Fruit fly (Drosophila melanogaster) whole organism, wandering third instar larva: ENCODE results near the gene CG10005.
"Not testable (repeated sequence)": the region's sequence is repeated elsewhere in the genome, so short reads cannot be mapped to it uniquely, and the experiment has no call there.

Experiments
- Dfd ChIP-seq: fragments of >200 bp; optimal IDR thresholded peaks from 2 replicates; lab custom pipeline; 2017; ENCODE audit warnings: missing biosample characterization, missing genetic modification characterization
- Dif ChIP-seq: fragments of 200-275, 200-300 bp; sonication (Bioruptor generic); optimal IDR thresholded peaks from 2 replicates; lab custom pipeline; 2018; ENCODE audit warnings: missing biosample characterization, missing genetic modification characterization; ENCODE audit not compliant: partially characterized antibody
- GATAd ChIP-seq: sonication (Bioruptor generic); optimal IDR thresholded peaks from 2 replicates; lab custom pipeline; 2016; ENCODE audit warnings: missing biosample characterization, missing genetic modification characterization
- HLH106 ChIP-seq: fragments of 200-800 bp; optimal IDR thresholded peaks from 3 replicates; lab custom pipeline; 2019; ENCODE audit warnings: missing biosample characterization, mild to moderate bottlenecking, missing genetic modification characterization, moderate library complexity
- Hnf4 ChIP-seq: fragments of 200-800 bp; sonication (Bioruptor generic); optimal IDR thresholded peaks from 2 replicates; lab custom pipeline; 2016; ENCODE audit warnings: missing biosample characterization, mild to moderate bottlenecking, missing genetic modification characterization
- Hr83 ChIP-seq: fragments of 200-300 bp; sonication (Bioruptor generic); optimal IDR thresholded peaks from 2 replicates; lab custom pipeline; 2016; ENCODE audit warnings: missing biosample characterization, mild to moderate bottlenecking, missing genetic modification characterization, moderate library complexity; ENCODE audit not compliant: poor library complexity, severe bottlenecking
- Myc ChIP-seq: fragments of >200 bp; optimal IDR thresholded peaks from 2 replicates; lab custom pipeline; 2017
- N ChIP-seq: fragments of >200 bp; optimal IDR thresholded peaks from 2 replicates; lab custom pipeline; 2018; ENCODE audit warnings: missing biosample characterization, missing external identifiers, missing genetic modification characterization
- OdsH ChIP-seq: fragments of 200-800 bp; sonication (Bioruptor generic); optimal IDR thresholded peaks from 2 replicates; lab custom pipeline; 2016; ENCODE audit warnings: missing biosample characterization, mild to moderate bottlenecking, missing genetic modification characterization
- Rel ChIP-seq, 2 experiments: fragments of 200-800 bp; sonication (Bioruptor generic) in 1 of 2; optimal IDR thresholded peaks; 2 replicates in 1 of 2; 3 replicates in 1 of 2; lab custom pipeline; 2016 to 2019; ENCODE audit warnings: mild to moderate bottlenecking in 2 of 2, missing biosample characterization in 2 of 2, missing genetic modification characterization in 2 of 2, moderate library complexity in 1 of 2
- Sp1 ChIP-seq: fragments of 200-800 bp; sonication (Bioruptor generic); optimal IDR thresholded peaks from 3 replicates; lab custom pipeline; 2019; ENCODE audit warnings: missing biosample characterization, mild to moderate bottlenecking, missing genetic modification characterization, moderate library complexity
- Vsx2 ChIP-seq: fragments of 200-300, 225-300 bp; sonication (Bioruptor generic); optimal IDR thresholded peaks from 2 replicates; lab custom pipeline; 2018; ENCODE audit warnings: missing biosample characterization, missing genetic modification characterization; ENCODE audit not compliant: partially characterized antibody
- br ChIP-seq: fragments of 200-800 bp; sonication (Bioruptor generic); optimal IDR thresholded peaks from 2 replicates; lab custom pipeline; 2016; ENCODE audit warnings: missing biosample characterization, missing genetic modification characterization
- dl ChIP-seq, 2 experiments: fragments of 175-275, 200-275 bp in 1 of 2; fragments of 200-275 bp in 1 of 2; sonication (Bioruptor generic); optimal IDR thresholded peaks; lab custom pipeline; 2018; ENCODE audit warnings: mild to moderate bottlenecking in 2 of 2, missing biosample characterization in 2 of 2, missing genetic modification characterization in 2 of 2, moderate library complexity in 2 of 2; ENCODE audit not compliant: partially characterized antibody in 2 of 2, insufficient read depth in 1 of 2
- dsf ChIP-seq: sonication (Bioruptor generic); optimal IDR thresholded peaks from 2 replicates; lab custom pipeline; 2016; ENCODE audit warnings: missing biosample characterization, missing genetic modification characterization, borderline replicate concordance
- ey ChIP-seq: fragments of 200-800 bp; sonication (Bioruptor generic); optimal IDR thresholded peaks from 2 replicates; lab custom pipeline; 2016; ENCODE audit warnings: missing biosample characterization, missing genetic modification characterization
- foxo ChIP-seq, 2 experiments: fragments of 200-800 bp; sonication (Bioruptor generic); optimal IDR thresholded peaks; 2 replicates in 1 of 2; 3 replicates in 1 of 2; lab custom pipeline; 2016 to 2017; ENCODE audit warnings: missing biosample characterization in 2 of 2, missing genetic modification characterization in 2 of 2
- fru ChIP-seq: fragments of 200-800 bp; sonication (Bioruptor generic); optimal IDR thresholded peaks from 3 replicates; lab custom pipeline; 2016; ENCODE audit warnings: missing biosample characterization, mild to moderate bottlenecking, missing genetic modification characterization
- h ChIP-seq: fragments of 200-800 bp; sonication (Bioruptor generic); optimal IDR thresholded peaks from 3 replicates; lab custom pipeline; 2016; ENCODE audit warnings: missing biosample characterization, mild to moderate bottlenecking, missing genetic modification characterization
- jim ChIP-seq: fragments of 175-275, 200-325 bp; sonication (Bioruptor generic); optimal IDR thresholded peaks from 2 replicates; lab custom pipeline; 2016; ENCODE audit warnings: missing biosample characterization, mild to moderate bottlenecking, missing genetic modification characterization
- lola ChIP-seq: fragments of >200 bp; optimal IDR thresholded peaks from 2 replicates; lab custom pipeline; 2017; ENCODE audit warnings: missing biosample characterization, missing genetic modification characterization
- pan ChIP-seq: fragments of >200 bp; optimal IDR thresholded peaks from 2 replicates; lab custom pipeline; 2017
- psq ChIP-seq: fragments of 200-800 bp; sonication (Bioruptor generic); optimal IDR thresholded peaks from 3 replicates; lab custom pipeline; 2017; ENCODE audit warnings: missing biosample characterization, mild to moderate bottlenecking, missing genetic modification characterization, moderate library complexity
- rgr ChIP-seq: fragments of 200-800 bp; sonication (Bioruptor generic); optimal IDR thresholded peaks from 3 replicates; lab custom pipeline; 2016; ENCODE audit warnings: missing biosample characterization, mild to moderate bottlenecking, missing genetic modification characterization
- sage ChIP-seq: fragments of 200-800 bp; sonication (Bioruptor generic); optimal IDR thresholded peaks from 2 replicates; lab custom pipeline; 2016; ENCODE audit warnings: missing biosample characterization, mild to moderate bottlenecking, missing genetic modification characterization
- sv ChIP-seq: fragments of 200-800 bp; sonication (Bioruptor generic); optimal IDR thresholded peaks from 3 replicates; lab custom pipeline; 2016; ENCODE audit warnings: missing biosample characterization, missing genetic modification characterization
- tai ChIP-seq: sonication (Bioruptor generic); optimal IDR thresholded peaks from 2 replicates; lab custom pipeline; 2016; ENCODE audit warnings: missing biosample characterization, missing genetic modification characterization
- woc ChIP-seq: sonication (Bioruptor generic); optimal IDR thresholded peaks from 2 replicates; lab custom pipeline; 2016; ENCODE audit warnings: missing biosample characterization, mild to moderate bottlenecking, missing genetic modification characterization

The CG10005 gene

DNA sequence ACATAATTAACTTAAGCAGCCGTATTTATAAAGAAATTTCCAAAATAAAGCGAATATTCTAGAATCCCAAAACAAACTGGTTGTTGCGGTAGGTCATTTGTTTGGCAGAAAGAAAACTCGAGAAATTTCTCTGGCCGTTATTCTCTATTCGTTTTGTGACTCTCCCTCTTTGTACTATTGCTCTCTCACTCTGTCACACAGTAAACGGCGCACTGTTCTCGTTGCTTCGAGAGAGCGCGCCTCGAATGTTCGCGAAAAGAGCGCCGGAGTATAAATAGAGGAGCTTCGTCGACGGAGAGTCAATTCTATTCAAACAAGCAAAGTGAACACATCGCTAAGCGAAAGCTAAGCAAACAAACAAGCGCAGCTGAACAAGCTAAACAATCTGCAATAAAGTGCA, 18.8 kb downstream of the CG10005 start, which contains the start of gene Hsp70Ab:
TSS of gene Hsp70Ab (plus strand) at position 301 of the 400 bp plus-strand sequence.
- TF ChIP-seq br, woc, Hr83 (GFP tag; lab: Kevin White, UChicago): not testable (repeated sequence)

DNA sequence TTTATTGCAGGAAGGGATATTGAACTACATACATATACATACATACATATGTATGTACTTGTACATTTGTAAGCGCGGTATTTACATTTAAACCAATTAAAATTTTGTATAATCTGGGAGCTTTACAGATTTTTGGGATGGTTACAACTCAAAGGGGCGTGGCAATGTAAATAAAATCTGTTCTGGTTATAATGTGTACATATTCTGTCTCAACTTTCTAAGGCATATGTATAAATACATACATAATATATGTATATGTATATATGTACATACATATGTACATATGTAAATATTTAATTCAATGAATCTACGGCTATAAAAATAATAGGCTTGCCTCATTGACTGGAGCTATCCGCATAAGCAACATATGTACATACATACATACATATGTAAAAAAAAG, 19.6 kb downstream of the CG10005 start:
- TF ChIP-seq foxo (GFP tag; optimal IDR thresholded peaks at IDR 0.05; lab: Kevin White, UChicago) (no peak), br (GFP tag; lab: Kevin White, UChicago) (no peak), dl (GFP tag; optimal IDR thresholded peaks at IDR 0.05; lab: Kevin White, UChicago; ENCODE audit: insufficient read depth in 1 of 2, partially characterized antibody in 2 of 2) (no peak), sage (no peak), Vsx2 (GFP tag; lab: Kevin White, UChicago) (no peak), Hnf4 (no peak), psq (GFP tag; lab: Kevin White, UChicago) (no peak), pan (no peak), Dfd (GFP tag; lab: Kevin White, UChicago) (no peak), dsf (GFP tag; lab: Kevin White, UChicago) (no peak), Myc (lab: Kevin White, UChicago) (no peak), Hr83 (GFP tag; lab: Kevin White, UChicago) (no peak), ey (GFP tag; lab: Kevin White, UChicago) (no peak), lola (no peak), fru (GFP tag; lab: Kevin White, UChicago) (no peak), Rel (GFP tag; optimal IDR thresholded peaks at IDR 0.05; lab: Kevin White, UChicago) (no peak), Rel (tag; optimal IDR thresholded peaks at IDR 0.05; lab: Kevin White, UChicago) (no peak)

DNA sequence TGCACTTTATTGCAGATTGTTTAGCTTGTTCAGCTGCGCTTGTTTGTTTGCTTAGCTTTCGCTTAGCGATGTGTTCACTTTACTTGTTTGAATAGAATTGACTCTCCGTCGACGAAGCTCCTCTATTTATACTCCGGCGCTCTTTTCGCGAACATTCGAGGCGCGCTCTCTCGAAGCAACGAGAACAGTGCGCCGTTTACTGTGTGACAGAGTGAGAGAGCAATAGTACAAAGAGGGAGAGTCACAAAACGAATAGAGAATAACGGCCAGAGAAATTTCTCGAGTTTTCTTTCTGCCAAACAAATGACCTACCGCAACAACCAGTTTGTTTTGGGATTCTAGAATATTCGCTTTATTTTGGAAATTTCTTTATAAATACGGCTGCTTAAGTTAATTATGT, 20.6 kb downstream of the CG10005 start, which contains the start of gene Hsp70Aa:
TSS of gene Hsp70Aa (minus strand) at position 101 of the 400 bp plus-strand sequence.
- TF ChIP-seq sage, GATAd, Hnf4: not testable (repeated sequence)

DNA sequence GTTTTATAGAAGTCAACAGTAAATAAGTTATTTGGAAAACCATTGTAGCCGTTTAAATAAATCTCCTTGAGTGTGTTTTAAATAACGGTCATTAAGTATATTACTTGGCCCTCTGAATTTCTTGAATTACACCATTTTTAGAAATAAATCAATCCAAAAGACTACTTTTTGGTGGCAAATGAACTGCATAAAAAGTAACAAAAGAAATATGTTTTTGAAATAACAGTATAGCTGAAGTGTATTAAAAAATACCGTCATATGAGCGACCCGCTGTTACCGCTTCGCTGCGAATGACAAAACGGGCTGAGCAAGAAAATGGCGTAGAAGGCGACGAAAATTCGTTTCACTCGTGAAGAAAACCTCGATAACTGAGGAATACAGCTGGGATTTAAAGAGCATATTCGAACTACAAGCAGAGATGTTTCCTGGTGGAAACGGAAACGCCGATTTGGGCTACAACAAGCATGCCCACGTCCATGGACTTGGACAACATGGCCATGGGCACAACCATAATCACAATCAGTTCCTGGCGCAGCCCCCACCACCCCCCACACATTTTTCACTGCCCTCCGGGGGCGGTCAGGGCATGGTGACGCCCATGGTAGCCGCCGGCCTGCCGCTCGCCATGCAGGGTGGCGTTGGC, 27.5 kb downstream of the CG10005 start, which contains the start of gene CG31211:
TSS of gene CG31211 (plus strand) at position 294 of the 643 bp plus-strand sequence.
- TF ChIP-seq rgr (peak; percentile 57), HLH106 (peak; percentile 13), foxo (GFP tag; optimal IDR thresholded peaks at IDR 0.05; lab: Kevin White, UChicago) (peak in 1 of 2 experiments; percentile 32), ey (GFP tag; lab: Kevin White, UChicago) (peak; percentile 3), OdsH (GFP tag; lab: Kevin White, UChicago) (no peak), GATAd (no peak), Hr83 (GFP tag; lab: Kevin White, UChicago) (peak; percentile 50)

DNA sequence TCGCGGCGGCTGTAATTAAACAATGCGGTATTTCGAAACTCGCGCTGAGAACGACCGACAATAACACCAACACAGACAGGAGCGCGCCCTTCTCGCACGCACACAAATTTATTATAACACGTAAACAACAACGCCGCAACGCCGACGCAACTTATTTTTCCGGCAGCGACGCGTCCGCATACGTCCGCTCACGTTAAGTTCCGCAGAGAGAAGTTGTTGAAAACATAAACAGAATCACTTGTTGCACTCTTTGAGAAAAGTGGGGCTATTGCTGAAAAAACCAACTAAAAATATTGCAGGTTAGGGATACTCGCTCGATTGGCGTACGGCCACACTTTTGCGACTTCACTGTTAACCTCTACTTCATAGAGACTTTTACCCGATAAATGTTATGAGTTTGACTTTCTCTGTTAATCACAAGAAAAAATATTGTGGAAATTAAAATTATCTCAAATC, 28.1 kb downstream of the CG10005 start, which contains the start of gene Cad87A:
TSS of gene Cad87A (minus strand) at position 227 of the 456 bp plus-strand sequence.
- peak; percentile 21 for TF ChIP-seq Sp1 (GFP tag; lab: Kevin White, UChicago)
- peak; percentile 6 for TF ChIP-seq sage
- peak; percentile 9 to 37 for TF ChIP-seq foxo (GFP tag; optimal IDR thresholded peaks at IDR 0.05; lab: Kevin White, UChicago)
- no peak for TF ChIP-seq sv
- TF ChIP-seq tai (GFP tag; lab: Kevin White, UChicago) = no peak
- TF ChIP-seq N (GFP tag; lab: Kevin White, UChicago) = no peak
- TF ChIP-seq pan = no peak
- peak; percentile 15 for TF ChIP-seq h
- TF ChIP-seq woc (GFP tag; lab: Kevin White, UChicago) = no peak
- no peak for TF ChIP-seq jim (GFP tag; lab: Kevin White, UChicago)
- no peak for TF ChIP-seq GATAd
- TF ChIP-seq Hnf4 = no peak
- no peak for TF ChIP-seq Rel (GFP tag; optimal IDR thresholded peaks at IDR 0.05; lab: Kevin White, UChicago)
- peak; percentile 32 for TF ChIP-seq Rel (tag; optimal IDR thresholded peaks at IDR 0.05; lab: Kevin White, UChicago)
- peak; percentile 41 for TF ChIP-seq Hr83 (GFP tag; lab: Kevin White, UChicago)
- peak; percentile 19 for TF ChIP-seq Dif (GFP tag; lab: Kevin White, UChicago)
- TF ChIP-seq fru (GFP tag; lab: Kevin White, UChicago) = peak; percentile 3
